Worm (Caenorhabditis elegans) whole organism, young adult: ENCODE measurements around the gene T10G3.2.

Experiments used
- ama-1 ChIP-seq, 3 experiments: fragments of 150-350 bp in 1 of 3; sonication (generic microtip) in 2 of 3; optimal IDR thresholded peaks; 2 replicates each; lab custom pipeline; 2014 to 2018; ENCODE audit warnings: missing biosample characterization in 2 of 3, missing genetic modification characterization in 2 of 3, missing genetic modification reagents in 2 of 3
- athp-1 ChIP-seq: sonication (generic microtip); optimal IDR thresholded peaks from 2 replicates; lab custom pipeline; 2017; ENCODE audit warnings: mild to moderate bottlenecking, missing genetic modification characterization, missing compliant biosample characterization
- ccch-3 ChIP-seq: fragments of 200-800 bp; sonication (Bioruptor generic); optimal IDR thresholded peaks from 2 replicates; lab custom pipeline; 2018; ENCODE audit warnings: mild to moderate bottlenecking, missing genetic modification characterization, missing compliant biosample characterization
- dox-1 ChIP-seq: fragments of 200-800 bp; sonication (Bioruptor generic); IDR thresholded peaks from 2 replicates; pipeline ENCODE4 v1.3.6; 2022; ENCODE audit warnings: missing genetic modification reagents, missing genetic modification characterization, missing compliant biosample characterization
- lin-54 ChIP-seq: fragments of 200-800 bp; sonication (Bioruptor generic); optimal IDR thresholded peaks from 2 replicates; lab custom pipeline; 2018; ENCODE audit warnings: mild to moderate bottlenecking, missing genetic modification characterization, missing compliant biosample characterization
- lsl-1 ChIP-seq: fragments of 200-800 bp; sonication (Bioruptor generic); optimal IDR thresholded peaks from 2 replicates; lab custom pipeline; 2018; ENCODE audit warnings: mild to moderate bottlenecking, missing genetic modification characterization, moderate library complexity, missing compliant biosample characterization
- mcd-1 ChIP-seq: fragments of 200-800 bp; sonication (Bioruptor generic); IDR thresholded peaks from 2 replicates; pipeline ENCODE4 v1.3.6; 2022; ENCODE audit warnings: missing genetic modification reagents, missing genetic modification characterization, missing compliant biosample characterization
- nhr-179 ChIP-seq: sonication (generic microtip); optimal IDR thresholded peaks from 2 replicates; lab custom pipeline; 2016; ENCODE audit warnings: mild to moderate bottlenecking, missing genetic modification characterization, missing compliant biosample characterization
- pha-4 ChIP-seq: fragments of 150-350 bp; sonication (generic microtip); optimal IDR thresholded peaks from 2 replicates; lab custom pipeline; 2014; ENCODE audit warnings: missing biosample characterization, missing genetic modification reagents, missing genetic modification characterization
- tbp1 ChIP-seq: fragments of 200-800 bp; sonication (Bioruptor generic); optimal IDR thresholded peaks from 2 replicates; lab custom pipeline; 2018; ENCODE audit warnings: mild to moderate bottlenecking, missing genetic modification characterization, missing compliant biosample characterization
- unc-62 ChIP-seq: fragments of 150-350 bp; optimal IDR thresholded peaks from 2 replicates; lab custom pipeline; 2014; ENCODE audit warnings: missing biosample characterization, missing genetic modification reagents, missing genetic modification characterization
- ztf-3 ChIP-seq: fragments of 200-800 bp; sonication (Bioruptor generic); optimal IDR thresholded peaks from 2 replicates; lab custom pipeline; 2018; ENCODE audit warnings: mild to moderate bottlenecking, missing genetic modification characterization, missing compliant biosample characterization

- TF ChIP-seq lin-54 (GFP tag; lab: Kevin White, UChicago) (no peak), dox-1 (GFP tag; lab: Robert Waterston, UW) (no peak), ama-1 (optimal IDR thresholded peaks at IDR 0.05; lab: Kevin White, UChicago) (no peak), ama-1 (GFP tag; optimal IDR thresholded peaks at IDR 0.05; lab: Kevin White, UChicago) (no peak), ccch-3 (GFP tag; lab: Kevin White, UChicago) (no peak), athp-1 (tag; lab: Kevin White, UChicago) (no peak), lsl-1 (GFP tag; lab: Kevin White, UChicago) (no peak), ztf-3 (no peak), nhr-179 (tag; lab: Kevin White, UChicago) (no peak), unc-62 (GFP tag; lab: Kevin White, UChicago) (no peak), pha-4 (tag; lab: Kevin White, UChicago) (no peak), mcd-1 (GFP tag; lab: Robert Waterston, UW) (no peak), tbp1 (GFP tag; lab: Kevin White, UChicago) (no peak)
Observed at ce11 chrV:13529165-13529564, 49.5 kb upstream of the T10G3.2 start.
